Worm (Caenorhabditis elegans): ENCODE measurements around the gene F40B5.2.

ce11 chrX:8340393-8340792 is 27.3 kb upstream of the F40B5.2 start, which contains the start of gene F55E10.2:
- TF ChIP-seq cog-1 (tag; optimal IDR thresholded peaks at IDR 0.05) (no peak), ztf-29 (GFP tag; IDR thresholded peaks at IDR 0.05) (no peak)
